Worm (Caenorhabditis elegans) whole organism, late embryonic: ENCODE data around the gene ZK512.7.

Experiments
- pha-2 ChIP-seq: sonication (generic microtip); optimal IDR thresholded peaks from 2 replicates; lab custom pipeline; 2017; ENCODE audit warnings: mild to moderate bottlenecking, missing genetic modification characterization, missing compliant biosample characterization
- unc-55 ChIP-seq: sonication (generic microtip); optimal IDR thresholded peaks from 2 replicates; lab custom pipeline; 2017; ENCODE audit warnings: missing biosample characterization, missing genetic modification reagents, missing genetic modification characterization

- TF ChIP-seq pha-2 = no peak
- no peak for TF ChIP-seq unc-55 (GFP tag; lab: Kevin White, UChicago)
These were observed 49.1 kb downstream of the ZK512.7 start, which contains the start of the genes mccc-2 and mrpl-44 for ce11 chrIII:9089325-9089823.
